Fruit fly (Drosophila melanogaster): Measurements from ENCODE around the gene dpr19.
A peak's percentile ranks its signal among the peaks of the same experiment; 100 is the strongest.

Gene dpr19

dm6 chr2L:10381890-10382450 is 6.0 kb downstream of the dpr19 start, which contains the start of gene CG5096 (continued):
- TF ChIP-seq CG33557 (GFP tag; optimal IDR thresholded peaks at IDR 0.05) (no peak), CG12155 (GFP tag; optimal IDR thresholded peaks at IDR 0.05) (peak; percentile 82), p53 (GFP tag; optimal IDR thresholded peaks at IDR 0.05) (no peak), Hr39 (optimal IDR thresholded peaks at IDR 0.05) (no peak), CG15696 (tag; optimal IDR thresholded peaks at IDR 0.05) (peak; percentile 42), D (optimal IDR thresholded peaks at IDR 0.05) (no peak), D (GFP tag; optimal IDR thresholded peaks at IDR 0.05) (peak; percentile 64), CG4282 (GFP tag; optimal IDR thresholded peaks at IDR 0.05) (peak; percentile 2), CG16863 (GFP tag; optimal IDR thresholded peaks at IDR 0.05) (peak; percentile 71), CG10274 (GFP tag; optimal IDR thresholded peaks at IDR 0.05) (peak; percentile 46), CG6813 (GFP tag; optimal IDR thresholded peaks at IDR 0.05) (peak; percentile 87), CG11093 (GFP tag; IDR thresholded peaks at IDR 0.05) (peak; percentile 65; the same call in 1 of the 3 replicates), dan (GFP tag; IDR thresholded peaks at IDR 0.05) (no peak), CG11504 (tag; optimal IDR thresholded peaks at IDR 0.05) (peak; percentile 92), CG7372 (GFP tag; IDR thresholded peaks at IDR 0.05) (peak; percentile 81), CG11696 (GFP tag; IDR thresholded peaks at IDR 0.05) (peak; percentile 75), CG17612 (GFP tag; IDR thresholded peaks at IDR 0.05) (peak; percentile 74), ewg (GFP tag; optimal IDR thresholded peaks at IDR 0.05) (peak; percentile 64), CG34422 (GFP tag; IDR thresholded peaks at IDR 0.05) (peak; percentile 91), disco-r (GFP tag; optimal IDR thresholded peaks at IDR 0.05) (peak; percentile 59), CG1233 (GFP tag; optimal IDR thresholded peaks at IDR 0.05) (peak; percentile 84), Ets97D (GFP tag; optimal IDR thresholded peaks at IDR 0.05) (peak; percentile 50), chinmo (GFP tag; IDR thresholded peaks at IDR 0.05; ENCODE audit: partially characterized antibody) (no peak), hb (GFP tag; IDR thresholded peaks at IDR 0.05; ENCODE audit: partially characterized antibody) (no peak), CG10543 (GFP tag; optimal IDR thresholded peaks at IDR 0.05) (peak; percentile 49), CG10366 (GFP tag; IDR thresholded peaks at IDR 0.05) (peak; percentile 91), MBD-R2 (GFP tag; IDR thresholded peaks at IDR 0.05) (peak; percentile 79; the same call in 1 of the 2 replicates), CG14441 (GFP tag; IDR thresholded peaks at IDR 0.05) (peak; percentile 92), CG18476 (GFP tag; optimal IDR thresholded peaks at IDR 0.05) (peak; percentile 84), ato (GFP tag; IDR thresholded peaks at IDR 0.05; ENCODE audit: partially characterized antibody) (no peak), CG15011 (GFP tag; optimal IDR thresholded peaks at IDR 0.05) (peak; percentile 84), Dek (tag; optimal IDR thresholded peaks at IDR 0.05) (peak; percentile 94), CG17328 (GFP tag; IDR thresholded peaks at IDR 0.05) (peak; percentile 83), CG3163 (GFP tag; optimal IDR thresholded peaks at IDR 0.05) (peak; percentile 46), Dbx (GFP tag; IDR thresholded peaks at IDR 0.05) (peak; percentile 94), sens (GFP tag) (peak; percentile 92), CG2875 (GFP tag; optimal IDR thresholded peaks at IDR 0.05) (peak; percentile 59), CG13894 (tag; optimal IDR thresholded peaks at IDR 0.05) (peak; percentile 96), tap (tag; optimal IDR thresholded peaks at IDR 0.05) (peak; percentile 94), chif (GFP tag; optimal IDR thresholded peaks at IDR 0.05) (peak; percentile 62 to 64), Max (GFP tag; optimal IDR thresholded peaks at IDR 0.05) (peak; percentile 70), Mes4 (GFP tag; optimal IDR thresholded peaks at IDR 0.05) (peak; percentile 29), CG32772 (GFP tag; IDR thresholded peaks at IDR 0.05) (peak; percentile 79), Six4 (GFP tag; optimal IDR thresholded peaks at IDR 0.05) (peak; percentile 68), oc (tag; optimal IDR thresholded peaks at IDR 0.05) (no peak), CG7928 (GFP tag; optimal IDR thresholded peaks at IDR 0.05) (peak; percentile 41), odd (GFP tag; optimal IDR thresholded peaks at IDR 0.05) (peak; percentile 75), CG10209 (GFP tag; optimal IDR thresholded peaks at IDR 0.05) (peak; percentile 88), CG14860 (GFP tag; IDR thresholded peaks at IDR 0.05; ENCODE audit: partially characterized antibody) (no peak), Poxn (GFP tag; IDR thresholded peaks at IDR 0.05) (peak; percentile 52; the same call in 1 of the 2 replicates)
